Fruit fly (Drosophila melanogaster): ENCODE data around the gene Nrt.

The Nrt gene

DNA sequence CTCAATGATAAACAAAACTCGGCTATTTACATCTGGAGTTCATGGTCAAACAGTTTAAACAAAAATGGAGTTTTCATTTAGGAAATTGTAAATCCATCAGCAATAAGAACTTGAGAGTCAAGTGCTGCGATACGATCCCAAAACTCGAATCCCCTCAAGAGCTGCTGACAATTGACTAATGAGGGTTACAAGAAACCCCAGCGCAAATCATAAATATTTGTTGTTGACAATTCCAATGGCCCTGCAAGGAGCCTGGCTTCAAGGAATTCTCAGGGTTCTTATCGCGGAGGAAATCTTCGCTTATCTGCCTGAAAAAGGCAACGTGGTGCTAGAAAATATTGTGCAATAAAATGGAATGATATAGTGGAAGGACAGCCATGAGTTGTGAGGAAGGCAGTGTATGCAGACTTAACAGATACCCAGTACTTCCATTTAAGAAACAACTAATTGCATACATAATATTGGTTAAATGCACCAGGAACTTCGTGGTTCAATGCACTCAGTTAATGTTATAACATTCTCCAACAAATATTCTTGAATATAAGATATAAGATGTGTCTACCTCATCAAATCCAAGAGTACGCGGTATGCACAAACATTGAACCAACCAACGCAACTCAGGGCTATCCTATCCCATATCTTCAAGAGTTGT is 2.3 kb downstream of the Nrt start (continued):
- TF ChIP-seq CG11456 (GFP tag; IDR thresholded peaks at IDR 0.05) (0 out of 3 replicates have a peak, but pooled peaks have one; percentile 32), kay (GFP tag; optimal IDR thresholded peaks at IDR 0.05) (peak; percentile 1), dpn (GFP tag; optimal IDR thresholded peaks at IDR 0.05) (peak; percentile 0 to 34), trem (tag; optimal IDR thresholded peaks at IDR 0.05) (peak; percentile 51), CG7357 (GFP tag; IDR thresholded peaks at IDR 0.05) (no peak), CG30431 (GFP tag; optimal IDR thresholded peaks at IDR 0.05) (peak; percentile 15), ssp (GFP tag; IDR thresholded peaks at IDR 0.05) (no peak), gsb-n (tag; optimal IDR thresholded peaks at IDR 0.05) (peak; percentile 48), CG14050 (GFP tag; IDR thresholded peaks at IDR 0.05) (no peak; the same call in 2 of the 3 replicates), gsb (GFP tag; IDR thresholded peaks at IDR 0.05) (no peak), Ada2b (GFP tag; IDR thresholded peaks at IDR 0.05) (no peak), CG10979 (tag; optimal IDR thresholded peaks at IDR 0.05) (peak; percentile 76), CG4360 (GFP tag; IDR thresholded peaks at IDR 0.05) (0 out of 2 replicates have a peak, but pooled peaks have one; percentile 34), gem (tag; optimal IDR thresholded peaks at IDR 0.05) (peak; percentile 68), CG8924 (tag; optimal IDR thresholded peaks at IDR 0.05) (peak; percentile 45), Bteb2 (GFP tag; optimal IDR thresholded peaks at IDR 0.05) (no peak), CG10209 (GFP tag; optimal IDR thresholded peaks at IDR 0.05) (peak; percentile 8), tup (GFP tag; optimal IDR thresholded peaks at IDR 0.05) (no peak), unpg (GFP tag; optimal IDR thresholded peaks at IDR 0.05) (peak; percentile 49), Chrac-16 (GFP tag; optimal IDR thresholded peaks at IDR 0.05) (peak; percentile 42), Hand (GFP tag; optimal IDR thresholded peaks at IDR 0.05) (no peak), CG9437 (GFP tag; optimal IDR thresholded peaks at IDR 0.05) (no peak), tin (GFP tag; optimal IDR thresholded peaks at IDR 0.05) (peak; percentile 66), shn (GFP tag; optimal IDR thresholded peaks at IDR 0.05) (no peak), fd102C (GFP tag; optimal IDR thresholded peaks at IDR 0.05) (peak; percentile 55), CG1602 (GFP tag; optimal IDR thresholded peaks at IDR 0.05) (peak; percentile 42), lola (GFP tag; optimal IDR thresholded peaks at IDR 0.05) (peak in 1 of 3 experiments; percentile 44), Oli (tag; optimal IDR thresholded peaks at IDR 0.05) (peak; percentile 50), Ssrp (tag; optimal IDR thresholded peaks at IDR 0.05) (peak; percentile 27), seq (GFP tag; IDR thresholded peaks at IDR 0.05) (no peak), CG14860 (GFP tag; IDR thresholded peaks at IDR 0.05; ENCODE audit: partially characterized antibody) (peak; percentile 53; the same call in 2 of the 3 replicates), Hmr (GFP tag; optimal IDR thresholded peaks at IDR 0.05) (peak; percentile 1), Doc3 (GFP tag; IDR thresholded peaks at IDR 0.05; ENCODE audit: partially characterized antibody) (0 out of 3 replicates have a peak, but pooled peaks have one; percentile 14), sc (optimal IDR thresholded peaks at IDR 0.05) (no peak), sc (GFP tag; optimal IDR thresholded peaks at IDR 0.05) (peak; percentile 0), Neu2 (GFP tag; optimal IDR thresholded peaks at IDR 0.05; ENCODE audit: borderline replicate concordance) (no peak), CG12104 (GFP tag; optimal IDR thresholded peaks at IDR 0.05) (no peak), gcm2 (GFP tag; optimal IDR thresholded peaks at IDR 0.05) (no peak), CG1233 (GFP tag; optimal IDR thresholded peaks at IDR 0.05) (peak; percentile 44), CG1832 (GFP tag; optimal IDR thresholded peaks at IDR 0.05) (no peak), insv (GFP tag; optimal IDR thresholded peaks at IDR 0.05) (peak in 1 of 2 experiments; percentile 27), Nf-YC (tag; optimal IDR thresholded peaks at IDR 0.05) (no peak), Xbp1 (GFP tag; optimal IDR thresholded peaks at IDR 0.05) (peak; percentile 42), tna (GFP tag; IDR thresholded peaks at IDR 0.05; ENCODE audit: partially characterized antibody) (peak; percentile 24; the same call in 1 of the 2 replicates), Scr (GFP tag; IDR thresholded peaks at IDR 0.05; ENCODE audit: partially characterized antibody) (no peak), row (GFP tag; IDR thresholded peaks at IDR 0.05) (peak; percentile 77), sqz (GFP tag; optimal IDR thresholded peaks at IDR 0.05) (no peak), CG11093 (GFP tag; IDR thresholded peaks at IDR 0.05) (0 out of 3 replicates have a peak, but pooled peaks have one; percentile 31), CG4730 (GFP tag; IDR thresholded peaks at IDR 0.05) (peak; percentile 36; the same call in 1 of the 2 replicates)

Data from whole organism, embryonic.